Worm (Caenorhabditis elegans): ENCODE results near the gene dmd-4.

dmd-4 gene

DNA sequence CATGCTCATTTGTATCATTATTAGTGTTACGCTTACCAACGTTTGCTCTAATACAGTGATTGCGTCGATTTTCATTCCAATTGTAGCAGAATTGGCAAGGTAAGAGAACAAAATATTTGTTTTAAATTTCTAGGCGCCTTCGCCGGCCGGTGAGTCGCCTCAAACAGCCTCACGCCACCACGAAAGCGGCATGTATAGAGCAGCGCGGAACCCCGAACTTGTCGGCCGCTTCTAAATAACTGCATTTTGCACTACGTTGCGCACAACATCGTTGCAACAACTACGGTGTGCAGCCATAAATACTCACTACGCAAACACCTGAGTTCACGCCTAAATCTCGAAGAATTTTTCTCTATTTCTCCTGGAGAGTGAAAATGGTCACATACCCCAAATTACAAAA, 35.5 kb upstream of the dmd-4 start:
- no peak for TF ChIP-seq elt-1 (tag; optimal IDR thresholded peaks at IDR 0.05; ENCODE audit: borderline replicate concordance, insufficient read depth)
- no peak for TF ChIP-seq ham-2 (GFP tag; optimal IDR thresholded peaks at IDR 0.05)
- TF ChIP-seq elt-3 (tag; optimal IDR thresholded peaks at IDR 0.05), result no peak
- no peak for TF ChIP-seq sptf-1 (tag; optimal IDR thresholded peaks at IDR 0.05)
- no peak for TF ChIP-seq ceh-39 (tag; optimal IDR thresholded peaks at IDR 0.05)
- no peak for TF ChIP-seq nhr-237 (tag; optimal IDR thresholded peaks at IDR 0.05)
- no peak for TF ChIP-seq tbx-8 (GFP tag; optimal IDR thresholded peaks at IDR 0.05)
- no peak for TF ChIP-seq unc-39 (tag; optimal IDR thresholded peaks at IDR 0.05)
- no peak for TF ChIP-seq mls-2 (tag; optimal IDR thresholded peaks at IDR 0.05)
- no peak for TF ChIP-seq flh-1 (GFP tag; optimal IDR thresholded peaks at IDR 0.05)
- no peak for TF ChIP-seq hlh-1 (tag; optimal IDR thresholded peaks at IDR 0.05)
- no peak for TF ChIP-seq snpc-4 (tag; optimal IDR thresholded peaks at IDR 0.05)
- TF ChIP-seq ceh-43 (GFP tag; optimal IDR thresholded peaks at IDR 0.05), result no peak

DNA sequence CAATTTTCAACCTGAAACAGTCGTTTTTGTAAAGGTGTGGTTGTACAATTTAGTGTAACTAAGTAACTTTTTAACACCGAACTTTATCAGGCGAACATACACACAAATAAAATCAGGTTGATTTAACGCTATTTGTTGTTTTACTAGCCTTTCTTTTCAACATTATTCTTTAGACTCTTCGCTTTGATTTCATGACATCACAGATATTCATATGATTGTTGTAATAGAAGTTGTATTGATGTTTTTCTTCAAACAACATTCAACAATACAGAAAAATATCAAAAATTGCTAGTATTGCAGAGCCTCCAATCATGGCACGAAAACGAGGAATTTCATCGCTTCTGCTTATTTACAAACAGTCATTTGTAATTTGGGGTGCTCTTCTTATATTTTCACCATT, 33.2 kb upstream of the dmd-4 start, which contains the start of gene nac-1:
TSS of gene nac-1 (plus strand) at position 301 of the 400 bp plus-strand sequence.
- TF ChIP-seq ceh-39 (tag; optimal IDR thresholded peaks at IDR 0.05) (no peak), mab-5 (tag; optimal IDR thresholded peaks at IDR 0.05) (no peak), ham-2 (GFP tag; optimal IDR thresholded peaks at IDR 0.05) (no peak), mep-1 (tag; optimal IDR thresholded peaks at IDR 0.05) (no peak), lsy-2 (tag; optimal IDR thresholded peaks at IDR 0.05) (no peak), elt-3 (tag; optimal IDR thresholded peaks at IDR 0.05) (no peak), ceh-83 (GFP tag; optimal IDR thresholded peaks at IDR 0.05) (no peak), flh-1 (GFP tag; optimal IDR thresholded peaks at IDR 0.05) (no peak), nhr-28 (tag; optimal IDR thresholded peaks at IDR 0.05) (no peak), mls-2 (tag; optimal IDR thresholded peaks at IDR 0.05) (no peak), hlh-1 (tag; optimal IDR thresholded peaks at IDR 0.05) (no peak), blmp-1 (tag; optimal IDR thresholded peaks at IDR 0.05) (no peak), ztf-11 (tag; optimal IDR thresholded peaks at IDR 0.05) (no peak), zip-8 (tag; optimal IDR thresholded peaks at IDR 0.05) (no peak), lin-32 (GFP tag; optimal IDR thresholded peaks at IDR 0.05) (no peak), drap-1 (GFP tag; optimal IDR thresholded peaks at IDR 0.05) (no peak), snpc-4 (tag; optimal IDR thresholded peaks at IDR 0.05) (no peak)

DNA sequence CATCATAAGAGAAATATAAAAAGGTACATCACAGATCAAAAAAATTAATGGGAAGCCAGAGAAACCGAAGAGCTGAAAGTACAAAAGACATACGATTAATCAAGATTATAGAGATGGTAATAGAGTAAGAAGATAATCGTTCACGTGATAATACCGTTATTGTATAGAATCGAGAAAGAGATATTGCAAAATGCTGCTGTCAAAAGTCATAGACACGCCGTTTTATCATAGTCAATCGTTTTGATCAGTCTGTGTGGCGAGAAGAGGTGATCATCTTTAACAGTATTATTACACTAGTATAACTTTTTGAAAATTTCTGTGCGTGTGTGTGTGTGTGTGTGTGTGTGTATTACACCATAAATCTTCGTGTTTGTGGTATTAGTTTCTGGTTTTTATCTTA, 32.7 kb upstream of the dmd-4 start:
- TF ChIP-seq ceh-39 (tag; optimal IDR thresholded peaks at IDR 0.05) (no peak), ceh-43 (GFP tag; optimal IDR thresholded peaks at IDR 0.05) (no peak), nhr-76 (tag; optimal IDR thresholded peaks at IDR 0.05) (no peak), pha-4 (tag; optimal IDR thresholded peaks at IDR 0.05) (no peak), elt-1 (tag; optimal IDR thresholded peaks at IDR 0.05; ENCODE audit: borderline replicate concordance, insufficient read depth) (no peak), ztf-11 (tag; optimal IDR thresholded peaks at IDR 0.05) (no peak), cnd-1 (tag; optimal IDR thresholded peaks at IDR 0.05) (no peak), drap-1 (GFP tag; optimal IDR thresholded peaks at IDR 0.05) (no peak), sem-2 (GFP tag; optimal IDR thresholded peaks at IDR 0.05) (no peak), tbx-8 (GFP tag; optimal IDR thresholded peaks at IDR 0.05) (no peak), zip-8 (tag; optimal IDR thresholded peaks at IDR 0.05) (no peak), elt-3 (tag; optimal IDR thresholded peaks at IDR 0.05) (no peak), nhr-237 (tag; optimal IDR thresholded peaks at IDR 0.05) (no peak), flh-1 (GFP tag; optimal IDR thresholded peaks at IDR 0.05) (no peak)

DNA sequence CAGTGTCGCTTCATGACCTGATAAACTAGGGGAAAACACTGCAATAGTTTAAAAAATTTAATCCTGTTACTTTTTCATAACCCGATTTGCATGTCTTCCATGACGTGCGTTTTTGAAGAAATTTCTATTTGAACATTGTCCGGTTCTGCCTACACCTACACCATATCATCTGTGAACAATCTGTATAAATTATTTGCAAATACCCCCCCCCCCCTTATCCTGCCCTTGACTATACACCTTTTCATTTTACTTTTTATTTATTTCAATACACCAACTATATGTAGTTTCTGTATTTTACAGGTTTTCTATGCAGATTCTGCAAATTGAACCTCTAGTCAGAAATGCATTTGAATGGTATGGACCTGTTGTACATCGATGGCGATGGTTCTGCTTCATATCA, 26.5 kb upstream of the dmd-4 start, which contains the start of gene daf-6:
TSS of gene daf-6 (plus strand) at position 301 of the 400 bp plus-strand sequence.
- TF ChIP-seq mep-1 (tag; optimal IDR thresholded peaks at IDR 0.05) (no peak), ztf-11 (tag; optimal IDR thresholded peaks at IDR 0.05) (no peak), zip-8 (tag; optimal IDR thresholded peaks at IDR 0.05) (no peak), mab-5 (tag; optimal IDR thresholded peaks at IDR 0.05) (no peak), hlh-1 (tag; optimal IDR thresholded peaks at IDR 0.05) (no peak), snpc-4 (tag; optimal IDR thresholded peaks at IDR 0.05) (no peak), nhr-76 (tag; optimal IDR thresholded peaks at IDR 0.05) (no peak), nhr-237 (tag; optimal IDR thresholded peaks at IDR 0.05) (no peak), blmp-1 (tag; optimal IDR thresholded peaks at IDR 0.05) (no peak), mls-2 (tag; optimal IDR thresholded peaks at IDR 0.05) (no peak), sptf-1 (tag; optimal IDR thresholded peaks at IDR 0.05) (no peak), tbx-8 (GFP tag; optimal IDR thresholded peaks at IDR 0.05) (no peak), pha-4 (tag; optimal IDR thresholded peaks at IDR 0.05) (no peak), cnd-1 (tag; optimal IDR thresholded peaks at IDR 0.05) (no peak), M03D4.4 (tag; optimal IDR thresholded peaks at IDR 0.05) (no peak), elt-1 (tag; optimal IDR thresholded peaks at IDR 0.05; ENCODE audit: borderline replicate concordance, insufficient read depth) (no peak)

DNA sequence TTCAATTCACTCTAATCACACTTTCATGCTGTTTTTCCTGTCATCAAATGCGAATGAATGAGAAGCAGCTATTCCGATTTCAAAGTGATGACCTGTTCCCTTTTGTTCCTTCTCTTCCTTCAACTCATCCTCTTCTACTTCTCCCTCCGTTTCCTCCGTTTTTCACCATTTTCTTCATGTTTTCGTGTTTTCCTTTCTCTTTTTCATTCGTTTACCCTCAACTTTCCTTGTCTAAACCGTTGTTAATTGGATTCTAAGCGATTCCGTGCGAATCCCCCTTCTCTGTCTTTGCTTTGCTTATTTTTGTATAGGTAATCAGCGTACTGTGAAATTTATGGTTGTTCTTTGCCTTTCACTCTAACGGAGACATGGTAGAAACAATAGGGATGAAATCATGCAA, 24.2 kb upstream of the dmd-4 start:
- TF ChIP-seq sptf-1 (tag; optimal IDR thresholded peaks at IDR 0.05) (peak; percentile 32), mep-1 (tag; optimal IDR thresholded peaks at IDR 0.05) (no peak), sem-2 (GFP tag; optimal IDR thresholded peaks at IDR 0.05) (no peak), lsy-2 (tag; optimal IDR thresholded peaks at IDR 0.05) (no peak), cnd-1 (tag; optimal IDR thresholded peaks at IDR 0.05) (no peak), pha-4 (tag; optimal IDR thresholded peaks at IDR 0.05) (no peak)
